Worm (Caenorhabditis elegans) whole organism, mixed stage, embryonic: ENCODE measurements around the gene igcm-2.

Source experiments
- M03D4.4 ChIP-seq: sonication (generic microtip); optimal IDR thresholded peaks from 2 replicates; lab custom pipeline; 2017; ENCODE audit warnings: mild to moderate bottlenecking, missing genetic modification characterization, missing compliant biosample characterization
- bed-3 ChIP-seq: fragments of 200-800 bp; sonication (Bioruptor generic); optimal IDR thresholded peaks from 3 replicates; lab custom pipeline; 2018; ENCODE audit warnings: mild to moderate bottlenecking, missing genetic modification characterization, moderate library complexity, missing compliant biosample characterization
- ceh-39 ChIP-seq: fragments of 150-350 bp; optimal IDR thresholded peaks from 2 replicates; lab custom pipeline; 2014; ENCODE audit warnings: missing biosample characterization, missing genetic modification characterization
- ceh-43 ChIP-seq: fragments of 200-800 bp; sonication (Bioruptor generic); optimal IDR thresholded peaks from 2 replicates; lab custom pipeline; 2018; ENCODE audit warnings: mild to moderate bottlenecking, missing genetic modification characterization, moderate library complexity, missing compliant biosample characterization
- ceh-83 ChIP-seq: fragments of 200-800 bp; sonication (Bioruptor generic); optimal IDR thresholded peaks from 2 replicates; lab custom pipeline; 2018; ENCODE audit warnings: mild to moderate bottlenecking, missing genetic modification characterization, missing compliant biosample characterization
- ces-1 ChIP-seq: fragments of 150-350 bp; optimal IDR thresholded peaks from 2 replicates; lab custom pipeline; 2014; ENCODE audit warnings: missing biosample characterization, missing genetic modification reagents, missing genetic modification characterization
- cnd-1 ChIP-seq: fragments of 200-800 bp; sonication (Bioruptor generic); optimal IDR thresholded peaks from 2 replicates; lab custom pipeline; 2018; ENCODE audit warnings: mild to moderate bottlenecking, missing genetic modification characterization, missing compliant biosample characterization
- drap-1 ChIP-seq: fragments of 200-800 bp; sonication (Bioruptor generic); optimal IDR thresholded peaks from 3 replicates; lab custom pipeline; 2018; ENCODE audit warnings: mild to moderate bottlenecking, missing genetic modification characterization, missing compliant biosample characterization
- flh-1 ChIP-seq: fragments of 200-800 bp; sonication (Bioruptor generic); optimal IDR thresholded peaks from 2 replicates; lab custom pipeline; 2018; ENCODE audit warnings: mild to moderate bottlenecking, missing genetic modification characterization, moderate library complexity, missing compliant biosample characterization
- ham-2 ChIP-seq: fragments of 200-800 bp; sonication (Bioruptor generic); optimal IDR thresholded peaks from 2 replicates; lab custom pipeline; 2018; ENCODE audit warnings: mild to moderate bottlenecking, missing genetic modification characterization, missing compliant biosample characterization
- hlh-1 ChIP-seq: fragments of 150-350 bp; optimal IDR thresholded peaks from 2 replicates; lab custom pipeline; 2014; ENCODE audit warnings: missing biosample characterization, missing genetic modification reagents, missing genetic modification characterization
- lin-13 ChIP-seq: fragments of 150-350 bp; optimal IDR thresholded peaks from 2 replicates; lab custom pipeline; 2014; ENCODE audit warnings: missing biosample characterization, missing genetic modification characterization
- lsy-2 ChIP-seq: fragments of 150-350 bp; optimal IDR thresholded peaks from 2 replicates; lab custom pipeline; 2014; ENCODE audit warnings: missing biosample characterization, missing genetic modification characterization
- mab-5 ChIP-seq: fragments of 150-350 bp; optimal IDR thresholded peaks from 2 replicates; lab custom pipeline; 2014; ENCODE audit warnings: missing biosample characterization, missing genetic modification characterization
- mls-2 ChIP-seq: sonication (generic microtip); optimal IDR thresholded peaks from 2 replicates; lab custom pipeline; 2016; ENCODE audit warnings: mild to moderate bottlenecking, missing genetic modification characterization, moderate library complexity, missing compliant biosample characterization
- nhr-12 ChIP-seq: fragments of 150-350 bp; optimal IDR thresholded peaks from 2 replicates; lab custom pipeline; 2014; ENCODE audit warnings: missing biosample characterization, missing genetic modification characterization
- nhr-2 ChIP-seq: fragments of 150-350 bp; optimal IDR thresholded peaks from 2 replicates; lab custom pipeline; 2014; ENCODE audit warnings: missing biosample characterization, missing genetic modification characterization
- nhr-237 ChIP-seq: fragments of 150-350 bp; optimal IDR thresholded peaks from 2 replicates; lab custom pipeline; 2014; ENCODE audit warnings: missing biosample characterization, missing genetic modification characterization
- nhr-76 ChIP-seq: sonication (generic microtip); optimal IDR thresholded peaks from 2 replicates; lab custom pipeline; 2017; ENCODE audit warnings: missing biosample characterization, missing genetic modification characterization
- pha-4 ChIP-seq: fragments of 150-350 bp; optimal IDR thresholded peaks from 2 replicates; lab custom pipeline; 2018; ENCODE audit warnings: missing biosample characterization, missing genetic modification reagents, missing genetic modification characterization
- sem-2 ChIP-seq: fragments of 200-800 bp; sonication (Bioruptor generic); optimal IDR thresholded peaks from 2 replicates; lab custom pipeline; 2018; ENCODE audit warnings: mild to moderate bottlenecking, missing genetic modification characterization, missing compliant biosample characterization
- snpc-4 ChIP-seq: fragments of 150-350 bp; optimal IDR thresholded peaks from 2 replicates; lab custom pipeline; 2014; ENCODE audit warnings: missing biosample characterization, missing genetic modification characterization
- sptf-1 ChIP-seq: sonication (generic microtip); optimal IDR thresholded peaks from 2 replicates; lab custom pipeline; 2017; ENCODE audit warnings: mild to moderate bottlenecking, missing genetic modification characterization, moderate library complexity, missing compliant biosample characterization
- tbx-8 ChIP-seq: fragments of 200-800 bp; sonication (Bioruptor generic); optimal IDR thresholded peaks from 2 replicates; lab custom pipeline; 2018; ENCODE audit warnings: mild to moderate bottlenecking, missing genetic modification characterization, moderate library complexity, missing compliant biosample characterization
- unc-120 ChIP-seq: sonication (generic microtip); optimal IDR thresholded peaks from 2 replicates; lab custom pipeline; 2017; ENCODE audit warnings: missing genetic modification characterization, missing compliant biosample characterization; ENCODE audit not compliant: poor library complexity, severe bottlenecking
- unc-39 ChIP-seq: fragments of 150-350 bp; optimal IDR thresholded peaks from 2 replicates; lab custom pipeline; 2014; ENCODE audit warnings: missing biosample characterization, missing genetic modification characterization
- unc-62 ChIP-seq: fragments of 150-350 bp; optimal IDR thresholded peaks from 2 replicates; lab custom pipeline; 2014; ENCODE audit warnings: missing biosample characterization, missing genetic modification reagents, missing genetic modification characterization
- zip-8 ChIP-seq: fragments of 150-350 bp; optimal IDR thresholded peaks from 2 replicates; lab custom pipeline; 2014; ENCODE audit warnings: missing biosample characterization, missing genetic modification characterization
- ztf-11 ChIP-seq: fragments of 150-350 bp; optimal IDR thresholded peaks from 2 replicates; lab custom pipeline; 2014; ENCODE audit warnings: missing biosample characterization, missing genetic modification characterization

The igcm-2 gene

DNA sequence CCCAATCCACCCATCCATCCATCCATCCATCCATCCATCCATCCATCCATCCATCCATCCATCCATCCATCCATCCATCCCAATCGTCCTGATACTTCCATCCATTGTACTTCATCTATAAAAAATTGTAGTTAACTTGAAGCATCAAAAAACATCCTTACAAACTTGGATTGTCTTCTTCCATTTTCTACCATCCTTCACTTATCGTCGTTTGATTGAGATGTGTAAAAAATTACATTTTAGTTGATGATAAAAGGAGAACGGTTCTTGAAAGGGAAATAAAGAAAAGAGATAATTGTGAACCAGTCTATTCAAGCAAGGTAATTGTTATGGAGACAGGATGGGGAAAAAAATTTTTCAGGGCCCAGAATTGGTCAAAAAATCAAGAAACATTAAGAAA is 33.6 kb downstream of the igcm-2 start, which contains the start of gene C03B1.10:
C03B1.10 (minus strand) TSS at position 101 of the 400 bp plus-strand sequence.
- TF ChIP-seq drap-1: no peak
- TF ChIP-seq lsy-2 (tag; lab: Kevin White, UChicago): no peak
- no peak for TF ChIP-seq sptf-1 (tag; lab: Kevin White, UChicago)
- TF ChIP-seq unc-39 (tag; lab: Kevin White, UChicago): no peak
- TF ChIP-seq sem-2 (GFP tag; lab: Kevin White, UChicago): no peak
- TF ChIP-seq nhr-12: no peak
- no peak for TF ChIP-seq hlh-1 (tag; lab: Kevin White, UChicago)
- TF ChIP-seq M03D4.4: no peak
- no peak for TF ChIP-seq ces-1 (GFP tag; lab: Kevin White, UChicago)

DNA sequence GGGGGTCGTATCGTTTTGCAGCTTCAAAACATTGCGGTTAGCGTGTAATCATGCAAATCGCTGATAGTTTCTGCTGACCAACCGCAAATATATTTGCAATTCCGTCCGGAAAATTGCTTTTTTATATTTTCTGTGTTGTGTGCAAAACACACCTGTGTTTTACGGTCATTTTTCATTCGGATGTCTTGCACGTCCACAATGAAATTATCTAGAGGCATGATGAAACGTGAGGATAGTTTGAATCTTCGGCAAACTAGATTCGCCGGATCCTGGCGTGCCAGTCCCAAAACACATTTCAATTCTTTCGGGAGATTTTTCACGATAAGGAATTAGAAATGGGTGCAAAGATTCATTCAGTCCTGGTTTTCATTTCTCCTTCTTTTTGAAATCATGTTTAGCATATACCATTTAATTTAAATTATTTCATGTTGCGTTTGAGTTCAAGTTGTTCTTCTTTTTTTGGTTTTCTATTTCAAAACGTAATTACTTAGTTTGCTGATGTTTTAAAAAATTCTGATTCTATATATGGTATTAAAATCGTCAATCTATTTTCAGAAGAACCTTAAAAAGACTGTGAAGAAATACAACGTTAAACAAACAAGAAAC is 36.3 kb downstream of the igcm-2 start, which contains the start of gene C03B1.5:
C03B1.5 (plus strand) TSS at position 556 of the 606 bp plus-strand sequence.
- TF ChIP-seq bed-3 (GFP tag; lab: Kevin White, UChicago) (no peak), sptf-1 (tag; lab: Kevin White, UChicago) (no peak)

DNA sequence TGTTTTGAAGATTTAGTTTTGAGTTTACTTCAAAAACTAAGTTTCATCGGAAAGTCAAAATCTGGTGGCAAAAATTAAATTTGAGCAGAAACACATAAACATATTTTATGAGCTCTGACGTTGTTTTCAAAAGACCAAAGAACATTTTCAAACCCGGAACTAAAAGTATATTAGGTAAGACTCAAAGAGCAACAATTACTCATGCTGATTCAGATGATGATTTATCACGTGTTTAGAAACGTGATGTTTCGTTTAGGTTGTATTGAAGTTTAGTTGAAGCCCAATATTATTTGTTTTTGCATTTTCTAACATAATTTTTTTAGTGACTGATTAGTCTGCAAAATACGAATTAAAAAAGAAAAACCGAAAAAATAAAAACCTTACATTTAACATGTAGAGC is 37.6 kb downstream of the igcm-2 start:
- no peak for TF ChIP-seq snpc-4 (tag; lab: Kevin White, UChicago)
- TF ChIP-seq ztf-11 (tag; lab: Kevin White, UChicago): no peak
- no peak for TF ChIP-seq tbx-8 (GFP tag; lab: Kevin White, UChicago)
- no peak for TF ChIP-seq ces-1 (GFP tag; lab: Kevin White, UChicago)
- TF ChIP-seq nhr-2 (tag; lab: Kevin White, UChicago): no peak
- no peak for TF ChIP-seq ceh-43 (GFP tag; lab: Kevin White, UChicago)
- TF ChIP-seq unc-62 (GFP tag; lab: Kevin White, UChicago): no peak
- TF ChIP-seq cnd-1: no peak
- no peak for TF ChIP-seq drap-1
- no peak for TF ChIP-seq sem-2 (GFP tag; lab: Kevin White, UChicago)
- no peak for TF ChIP-seq unc-39 (tag; lab: Kevin White, UChicago)
- no peak for TF ChIP-seq ham-2
- TF ChIP-seq M03D4.4: no peak
- no peak for TF ChIP-seq hlh-1 (tag; lab: Kevin White, UChicago)
- no peak for TF ChIP-seq nhr-237
- no peak for TF ChIP-seq ceh-39
- no peak for TF ChIP-seq unc-120
- no peak for TF ChIP-seq mab-5 (tag; lab: Kevin White, UChicago)
- TF ChIP-seq ceh-83 (GFP tag; lab: Kevin White, UChicago): no peak

DNA sequence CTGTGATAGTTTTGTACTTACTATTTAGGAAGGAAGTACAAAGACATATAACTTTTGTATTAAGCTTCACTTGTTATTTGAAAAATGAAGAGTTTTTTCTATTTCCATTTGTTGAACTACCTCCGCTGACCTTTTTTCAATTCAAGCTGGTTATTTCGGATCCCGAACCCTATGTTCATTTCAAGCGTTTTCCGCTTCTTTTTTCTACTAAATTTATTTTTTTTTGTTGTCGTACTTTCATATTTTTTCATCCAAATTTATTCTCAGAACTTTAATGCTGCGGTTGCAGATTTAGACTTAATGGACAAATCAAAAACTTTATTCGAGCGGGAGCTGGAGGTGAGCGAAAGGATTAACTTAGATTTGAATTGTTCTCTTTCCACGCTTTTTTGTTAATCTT is 41.4 kb downstream of the igcm-2 start, which contains the start of gene C03B1.6:
C03B1.6 (plus strand) TSS at position 301 of the 400 bp plus-strand sequence.
- TF ChIP-seq flh-1 (GFP tag; lab: Kevin White, UChicago) (no peak), sptf-1 (tag; lab: Kevin White, UChicago) (no peak), tbx-8 (GFP tag; lab: Kevin White, UChicago) (no peak), lsy-2 (tag; lab: Kevin White, UChicago) (no peak), ztf-11 (tag; lab: Kevin White, UChicago) (no peak), nhr-76 (no peak), zip-8 (tag; lab: Kevin White, UChicago) (no peak), ham-2 (no peak), mls-2 (tag; lab: Kevin White, UChicago) (no peak)

DNA sequence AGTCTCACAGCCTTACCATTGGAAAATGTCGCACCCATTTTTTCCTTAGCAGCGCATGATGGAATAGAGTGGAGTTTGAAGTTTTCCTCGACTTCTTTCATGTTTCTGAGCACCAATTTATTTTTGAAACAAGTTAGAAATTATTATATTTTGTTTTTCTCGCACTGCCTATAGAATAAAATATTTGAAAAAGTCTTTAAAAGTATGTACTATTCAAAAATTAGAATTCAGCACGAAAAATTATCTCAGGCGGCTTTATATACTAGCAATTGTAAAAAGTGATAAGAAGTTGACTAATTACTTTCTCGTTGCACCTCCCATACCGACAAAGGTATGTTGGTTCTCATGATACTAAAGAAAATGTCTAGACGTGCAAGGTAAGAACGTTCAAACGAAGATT is 44.4 kb downstream of the igcm-2 start, which contains the start of gene C03B1.9:
C03B1.9 (minus strand) TSS at position 101 of the 400 bp plus-strand sequence.
- TF ChIP-seq nhr-76 (no peak), ces-1 (GFP tag; lab: Kevin White, UChicago) (no peak), sem-2 (GFP tag; lab: Kevin White, UChicago) (no peak), M03D4.4 (no peak), ham-2 (no peak), pha-4 (tag; lab: Kevin White, UChicago) (no peak)

DNA sequence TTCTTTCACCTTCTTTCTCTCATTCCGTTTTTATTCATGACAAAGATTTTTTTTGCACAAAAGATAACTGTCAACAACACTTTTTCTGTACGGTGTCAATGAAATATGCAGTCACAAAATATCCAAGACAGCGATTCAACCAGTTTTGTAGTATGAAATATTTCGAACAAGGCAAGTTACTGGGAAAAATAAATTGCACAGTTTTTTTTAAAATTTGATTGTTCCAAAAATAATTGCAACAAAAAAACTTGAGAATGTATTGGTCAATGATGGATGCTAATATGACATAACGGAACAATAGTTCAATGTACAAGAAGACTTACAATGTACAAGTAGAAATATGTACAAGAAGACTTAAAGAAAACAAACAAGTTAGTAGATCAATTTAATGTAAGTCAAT is 45.6 kb downstream of the igcm-2 start:
- no peak for TF ChIP-seq mab-5 (tag; lab: Kevin White, UChicago)
- TF ChIP-seq lin-13 (tag; lab: Kevin White, UChicago): no peak
